Fruit fly (Drosophila melanogaster) whole organism, pupa: ENCODE results near the gene Cdk1.

Source experiments
- CG10348 ChIP-seq: fragments of 200-800 bp; sonication (Bioruptor generic); IDR thresholded peaks from 2 replicates; pipeline ENCODE4 v1.3.6; 2022; ENCODE audit warnings: missing biosample characterization, missing genetic modification characterization
- CG32121 ChIP-seq: fragments of 200-800 bp; sonication (Bioruptor generic); IDR thresholded peaks from 2 replicates; pipeline ENCODE4 v1.3.6; 2022; ENCODE audit warnings: missing biosample characterization, missing genetic modification characterization
- CG34367 ChIP-seq: fragments of 200-800 bp; sonication (Bioruptor generic); optimal IDR thresholded peaks from 2 replicates; lab custom pipeline; 2018; ENCODE audit warnings: missing biosample characterization, mild to moderate bottlenecking, missing genetic modification characterization
- fd96Ca ChIP-seq: fragments of 200-800 bp; sonication (Bioruptor generic); IDR thresholded peaks from 3 replicates; pipeline ENCODE4 v1.3.6; 2022; ENCODE audit warnings: missing biosample characterization, missing genetic modification characterization

DNA sequence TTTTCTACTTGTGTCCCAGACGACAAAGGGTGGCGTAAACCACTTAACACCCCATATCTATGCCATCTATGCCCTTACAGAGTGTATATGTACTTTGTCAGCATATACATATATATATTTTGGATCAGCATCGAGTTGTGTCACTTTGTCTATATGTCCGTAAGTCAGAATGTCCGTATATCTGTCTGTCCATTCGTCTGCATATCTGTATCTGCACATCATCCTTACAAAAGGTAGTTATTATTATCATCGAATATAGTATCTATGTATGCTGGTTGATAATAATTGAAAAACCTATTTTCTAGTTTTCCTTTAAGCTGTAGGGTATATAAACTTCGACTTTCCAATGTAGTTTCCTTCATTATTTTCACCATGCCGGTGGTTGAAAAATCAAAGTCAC, 34.9 kb downstream of the Cdk1 start:
- no peak for TF ChIP-seq CG32121 (GFP tag; lab: Robert Waterston, UW)
- no peak for TF ChIP-seq CG34367
- TF ChIP-seq fd96Ca (GFP tag; lab: Robert Waterston, UW), result no peak
- no peak for TF ChIP-seq CG10348
